Fruit fly (Drosophila melanogaster): ENCODE results near the gene TyrRII.

Gene TyrRII

dm6 chr3R:17774538-17774937 is 38.1 kb downstream of the TyrRII start:
- TF ChIP-seq CG14655 (GFP tag; optimal IDR thresholded peaks at IDR 0.05) (peak; percentile 59), CG17806 (tag; optimal IDR thresholded peaks at IDR 0.05) (no peak), CG8159 (tag; optimal IDR thresholded peaks at IDR 0.05) (peak; percentile 51)

DNA sequence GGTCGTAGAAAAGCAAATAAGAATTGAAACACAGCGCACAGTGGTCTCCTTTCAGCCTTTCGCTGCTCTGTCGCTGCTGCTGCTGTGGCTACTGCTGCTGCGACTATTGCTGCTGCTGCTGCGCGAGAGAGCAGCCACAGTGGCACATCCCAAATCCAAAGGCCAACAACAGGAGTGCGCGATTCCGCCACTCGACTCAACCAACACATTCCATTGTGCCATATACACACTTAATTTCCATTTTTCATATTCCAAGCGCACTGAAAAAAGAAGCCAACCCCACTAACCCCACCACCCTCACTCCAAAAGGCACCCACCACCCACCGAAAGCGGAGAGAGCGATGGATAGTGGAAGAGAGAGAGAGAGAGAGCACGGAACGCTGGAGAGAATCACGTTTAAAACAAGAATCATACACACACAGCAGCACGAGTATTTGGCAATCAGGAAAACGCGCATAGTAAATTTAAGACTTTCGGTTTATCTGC is 39.7 kb downstream of the TyrRII start:
- no peak for TF ChIP-seq CG4496 (GFP tag; IDR thresholded peaks at IDR 0.05)
- TF ChIP-seq fd96Ca (GFP tag; IDR thresholded peaks at IDR 0.05) = no peak
- no peak for TF ChIP-seq rn (GFP tag; IDR thresholded peaks at IDR 0.05)
- no peak for TF ChIP-seq CG13204 (GFP tag; optimal IDR thresholded peaks at IDR 0.05)

- no peak for TF ChIP-seq Snoo (tag; optimal IDR thresholded peaks at IDR 0.05)
- no peak for TF ChIP-seq CG4496 (GFP tag; IDR thresholded peaks at IDR 0.05)
- TF ChIP-seq CG17806 (tag; optimal IDR thresholded peaks at IDR 0.05) = peak; percentile 30
- TF ChIP-seq D1 (tag; optimal IDR thresholded peaks at IDR 0.05) = no peak
- peak; percentile 10; the same call in 1 of the 3 replicates for TF ChIP-seq fd96Ca (GFP tag; IDR thresholded peaks at IDR 0.05)
- TF ChIP-seq CG14655 (GFP tag; optimal IDR thresholded peaks at IDR 0.05) = peak; percentile 7
- peak; percentile 20; the same call in 1 of the 2 replicates for TF ChIP-seq CG32121 (GFP tag; IDR thresholded peaks at IDR 0.05)
Observed at dm6 chr3R:17776952-17777407, 40.6 kb downstream of the TyrRII start.

DNA sequence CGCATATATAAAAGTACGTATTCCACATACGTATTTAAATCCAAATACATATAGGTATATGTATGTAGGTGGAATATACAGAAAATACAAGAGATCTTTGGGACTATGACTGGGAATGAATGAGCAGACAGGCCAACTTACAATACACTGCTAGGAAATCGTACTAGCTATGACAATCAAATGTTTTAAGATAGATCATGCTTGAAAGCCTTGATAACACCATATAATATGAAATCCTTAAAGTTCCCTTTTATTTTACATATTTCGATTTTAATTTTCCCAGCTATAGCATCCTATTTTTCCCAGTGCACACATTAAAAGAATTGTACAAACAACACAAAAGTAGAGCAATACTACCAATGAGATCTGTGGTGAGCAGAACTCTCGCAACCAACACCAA is 45.0 kb downstream of the TyrRII start:
- TF ChIP-seq CG32121 (GFP tag; IDR thresholded peaks at IDR 0.05) = peak; percentile 89
- TF ChIP-seq CG8159 (tag; optimal IDR thresholded peaks at IDR 0.05) = peak; percentile 50
- TF ChIP-seq CG15710 (tag; optimal IDR thresholded peaks at IDR 0.05) = peak; percentile 26
- peak; percentile 83; the same call in 2 of the 3 replicates for TF ChIP-seq fd96Ca (GFP tag; IDR thresholded peaks at IDR 0.05)
- TF ChIP-seq CG8301 (tag; optimal IDR thresholded peaks at IDR 0.05) = peak; percentile 50
- no peak for TF ChIP-seq EcR (GFP tag; optimal IDR thresholded peaks at IDR 0.05)
- TF ChIP-seq Snoo (tag; optimal IDR thresholded peaks at IDR 0.05) = no peak
- TF ChIP-seq rn (GFP tag; IDR thresholded peaks at IDR 0.05) = peak; percentile 64
- TF ChIP-seq CG14655 (GFP tag; optimal IDR thresholded peaks at IDR 0.05) = peak; percentile 52
- TF ChIP-seq CG10348 (GFP tag; IDR thresholded peaks at IDR 0.05) = 0 out of 2 replicates have a peak, but pooled peaks have one; percentile 49
- peak; percentile 54 for TF ChIP-seq Pif1B (GFP tag; optimal IDR thresholded peaks at IDR 0.05)
- TF ChIP-seq D1 (tag; optimal IDR thresholded peaks at IDR 0.05) = no peak
- no peak for TF ChIP-seq CG34367 (tag; optimal IDR thresholded peaks at IDR 0.05)
- peak; percentile 71 for TF ChIP-seq CG12605 (GFP tag; IDR thresholded peaks at IDR 0.05)
- TF ChIP-seq CG13204 (GFP tag; optimal IDR thresholded peaks at IDR 0.05) = no peak
- peak; percentile 19 for TF ChIP-seq CG9948 (tag; optimal IDR thresholded peaks at IDR 0.05)
- peak; percentile 88 for TF ChIP-seq CG4496 (GFP tag; IDR thresholded peaks at IDR 0.05)
- TF ChIP-seq gl (tag; optimal IDR thresholded peaks at IDR 0.05) = no peak
- TF ChIP-seq Ets98B (GFP tag; IDR thresholded peaks at IDR 0.05) = peak; percentile 88
- TF ChIP-seq Pif1A (GFP tag; optimal IDR thresholded peaks at IDR 0.05) = peak; percentile 52
- peak; percentile 77 for TF ChIP-seq CG17806 (tag; optimal IDR thresholded peaks at IDR 0.05)

DNA sequence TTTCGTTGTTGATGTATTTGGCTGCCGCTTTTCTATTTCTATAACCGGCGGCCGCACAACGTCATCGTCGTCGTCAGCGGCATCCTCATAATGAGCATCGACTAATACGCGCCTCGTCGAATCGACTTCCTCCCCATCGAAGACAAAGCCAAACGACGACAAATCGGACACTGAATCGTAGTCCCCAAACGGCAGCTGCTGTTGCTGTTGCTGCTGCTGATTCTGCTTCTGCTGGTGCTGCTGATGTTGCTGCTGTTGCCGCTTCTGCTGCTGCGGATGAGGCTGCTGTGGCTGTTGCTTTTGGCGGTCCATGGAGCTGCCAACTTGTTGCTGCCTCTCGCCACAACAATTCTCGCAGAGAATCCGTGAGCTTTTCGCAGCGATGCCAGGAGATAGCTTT is 46.7 kb downstream of the TyrRII start:
- TF ChIP-seq EcR (GFP tag; optimal IDR thresholded peaks at IDR 0.05) (no peak), CG15710 (tag; optimal IDR thresholded peaks at IDR 0.05) (no peak), CG17806 (tag; optimal IDR thresholded peaks at IDR 0.05) (no peak), CG4496 (GFP tag; IDR thresholded peaks at IDR 0.05) (peak; percentile 27; the same call in 1 of the 3 replicates), CG32121 (GFP tag; IDR thresholded peaks at IDR 0.05) (peak; percentile 75), fd96Ca (GFP tag; IDR thresholded peaks at IDR 0.05) (peak; percentile 51; the same call in 2 of the 3 replicates), CG14655 (GFP tag; optimal IDR thresholded peaks at IDR 0.05) (no peak), CG10348 (GFP tag; IDR thresholded peaks at IDR 0.05) (no peak), D1 (tag; optimal IDR thresholded peaks at IDR 0.05) (no peak), CG8159 (tag; optimal IDR thresholded peaks at IDR 0.05) (no peak), CG8301 (tag; optimal IDR thresholded peaks at IDR 0.05) (no peak), CG9948 (tag; optimal IDR thresholded peaks at IDR 0.05) (no peak), Snoo (tag; optimal IDR thresholded peaks at IDR 0.05) (no peak), rn (GFP tag; IDR thresholded peaks at IDR 0.05) (no peak), CG34367 (tag; optimal IDR thresholded peaks at IDR 0.05) (no peak), CG13204 (GFP tag; optimal IDR thresholded peaks at IDR 0.05) (no peak), gl (tag; optimal IDR thresholded peaks at IDR 0.05) (no peak), CG12605 (GFP tag; IDR thresholded peaks at IDR 0.05) (no peak), Ets98B (GFP tag; IDR thresholded peaks at IDR 0.05) (peak; percentile 74)

DNA sequence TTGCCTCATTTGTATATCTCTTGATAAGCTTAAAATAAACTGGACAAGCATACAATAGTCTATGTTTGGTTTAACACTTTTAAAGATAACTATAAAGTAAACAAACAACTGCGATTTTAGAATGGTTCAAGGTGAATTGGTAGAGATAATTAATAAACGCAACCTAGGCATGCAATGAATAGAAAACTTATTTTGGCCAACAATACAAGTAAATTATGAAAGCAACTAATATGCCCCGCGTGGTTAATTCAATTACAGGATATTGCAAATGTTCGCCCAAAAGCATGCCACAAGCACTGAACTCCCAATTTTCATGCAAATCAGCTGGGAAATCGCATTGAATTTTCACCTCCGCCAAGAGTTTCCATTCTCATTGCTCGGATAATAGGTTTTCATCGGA is 47.8 kb downstream of the TyrRII start:
- TF ChIP-seq Ets98B (GFP tag; IDR thresholded peaks at IDR 0.05) (peak; percentile 19; the same call in 1 of the 2 replicates), fd96Ca (GFP tag; IDR thresholded peaks at IDR 0.05) (0 out of 3 replicates have a peak, but pooled peaks have one; percentile 44), CG34367 (tag; optimal IDR thresholded peaks at IDR 0.05) (no peak), CG15710 (tag; optimal IDR thresholded peaks at IDR 0.05) (no peak)

DNA sequence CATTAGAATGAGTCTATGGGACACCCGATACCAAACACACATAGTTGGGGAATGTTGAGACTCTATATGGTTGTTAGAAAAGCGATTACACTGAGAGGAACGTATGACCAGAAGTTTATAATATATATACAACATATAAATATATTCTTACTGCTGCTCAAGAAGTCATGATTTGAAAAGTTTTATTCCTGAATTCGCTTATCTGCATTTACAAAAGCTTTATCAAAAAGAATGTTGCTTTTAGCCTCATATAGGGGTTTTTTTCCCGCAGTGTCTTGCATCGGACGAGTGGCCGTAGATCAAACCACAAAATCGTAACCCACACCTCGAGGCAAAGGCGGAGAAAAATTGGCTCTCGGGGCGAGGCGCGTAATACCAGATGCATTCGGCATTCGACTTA is 51.4 kb downstream of the TyrRII start:
- TF ChIP-seq CG13204 (GFP tag; optimal IDR thresholded peaks at IDR 0.05) (no peak), Pif1B (GFP tag; optimal IDR thresholded peaks at IDR 0.05) (no peak), Ets98B (GFP tag; IDR thresholded peaks at IDR 0.05) (peak; percentile 27; the same call in 1 of the 2 replicates), CG34367 (tag; optimal IDR thresholded peaks at IDR 0.05) (no peak), CG8159 (tag; optimal IDR thresholded peaks at IDR 0.05) (no peak), CG8301 (tag; optimal IDR thresholded peaks at IDR 0.05) (peak; percentile 24), rn (GFP tag; IDR thresholded peaks at IDR 0.05) (no peak), Pif1A (GFP tag; optimal IDR thresholded peaks at IDR 0.05) (no peak), CG14655 (GFP tag; optimal IDR thresholded peaks at IDR 0.05) (peak; percentile 53), CG15710 (tag; optimal IDR thresholded peaks at IDR 0.05) (no peak), gl (tag; optimal IDR thresholded peaks at IDR 0.05) (no peak), D1 (tag; optimal IDR thresholded peaks at IDR 0.05) (no peak), CG12605 (GFP tag; IDR thresholded peaks at IDR 0.05) (no peak), Snoo (tag; optimal IDR thresholded peaks at IDR 0.05) (no peak), CG9948 (tag; optimal IDR thresholded peaks at IDR 0.05) (no peak), EcR (GFP tag; optimal IDR thresholded peaks at IDR 0.05) (no peak), CG4496 (GFP tag; IDR thresholded peaks at IDR 0.05) (no peak), fd96Ca (GFP tag; IDR thresholded peaks at IDR 0.05) (no peak), CG10348 (GFP tag; IDR thresholded peaks at IDR 0.05) (no peak), CG17806 (tag; optimal IDR thresholded peaks at IDR 0.05) (no peak), CG32121 (GFP tag; IDR thresholded peaks at IDR 0.05) (peak; percentile 31)

Data from whole organism, pupa.